Worm (Caenorhabditis elegans): ENCODE data around the gene bkip-1.

DNA sequence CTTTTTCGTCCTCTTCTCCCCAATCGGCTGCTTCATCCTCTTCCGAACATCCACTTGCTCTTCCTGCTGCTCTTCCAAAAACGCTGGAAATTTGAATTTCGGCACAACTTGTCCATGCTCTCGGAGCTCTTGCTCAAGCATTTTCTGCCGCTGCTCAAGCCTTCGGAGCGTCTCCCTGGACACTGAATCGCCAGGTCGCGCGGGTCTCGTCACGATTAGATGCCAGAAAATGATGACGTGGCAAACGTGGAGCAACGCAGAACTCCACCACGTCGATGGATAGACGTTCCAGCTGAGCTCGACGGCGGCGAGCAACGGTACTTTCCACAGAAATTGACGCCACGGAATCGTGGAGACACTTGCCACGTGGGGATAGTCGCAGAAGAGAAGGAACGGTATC, 28.1 kb downstream of the bkip-1 start:
- TF ChIP-seq nhr-25 (tag; optimal IDR thresholded peaks at IDR 0.05) (no peak), elt-3 (tag; optimal IDR thresholded peaks at IDR 0.05) (no peak), egl-27 (tag; optimal IDR thresholded peaks at IDR 0.05) (no peak)

Measured in whole organism, L2 larva.